Worm (Caenorhabditis elegans) whole organism, L1 larva: ENCODE data around the gene sru-45.

Experiments used
- aha-1 ChIP-seq: fragments of 150-350 bp; optimal IDR thresholded peaks from 2 replicates; lab custom pipeline; 2014; ENCODE audit warnings: missing biosample characterization, missing genetic modification characterization
- ama-1 ChIP-seq: fragments of 150-350 bp; optimal IDR thresholded peaks from 2 replicates; lab custom pipeline; 2014
- ceh-8 ChIP-seq: fragments of 200-800 bp; sonication (Bioruptor generic); optimal IDR thresholded peaks from 2 replicates; lab custom pipeline; 2018; ENCODE audit warnings: mild to moderate bottlenecking, missing genetic modification characterization, moderate library complexity, missing compliant biosample characterization
- ceh-88 ChIP-seq: fragments of 200-800 bp; sonication (Bioruptor generic); IDR thresholded peaks from 2 replicates; pipeline ENCODE4 v1.3.6; 2022; ENCODE audit warnings: missing genetic modification characterization, missing compliant biosample characterization
- dpl-1 ChIP-seq, 3 experiments: fragments of 150-350 bp in 2 of 3; sonication (generic microtip) in 1 of 3; optimal IDR thresholded peaks; 2 replicates each; lab custom pipeline; 2014 to 2017; ENCODE audit warnings: missing biosample characterization in 3 of 3, missing genetic modification characterization in 3 of 3, missing genetic modification reagents in 3 of 3
- efl-1 ChIP-seq, 4 experiments: fragments of 150-350 bp; optimal IDR thresholded peaks in 3 of 4; peaks in 1 of 4; 1 replicate in 1 of 4; 2 replicates in 3 of 4; lab custom pipeline; 2014; ENCODE audit warnings: missing biosample characterization in 2 of 4, missing genetic modification characterization in 2 of 4, missing genetic modification reagents in 2 of 4
- elt-2 ChIP-seq: sonication (generic microtip); optimal IDR thresholded peaks from 2 replicates; lab custom pipeline; 2016; ENCODE audit warnings: missing genetic modification characterization, mild to moderate bottlenecking, inconsistent platforms, missing compliant biosample characterization, missing genetic modification reagents
- ets-5 ChIP-seq: fragments of 200-800 bp; sonication (Bioruptor generic); IDR thresholded peaks from 2 replicates; pipeline ENCODE4 v1.3.6; 2022; ENCODE audit warnings: missing genetic modification characterization, missing compliant biosample characterization
- fkh-4 ChIP-seq: sonication (generic microtip); optimal IDR thresholded peaks from 2 replicates; lab custom pipeline; 2016; ENCODE audit warnings: missing compliant biosample characterization, missing genetic modification characterization, borderline replicate concordance
- fkh-8 ChIP-seq: sonication (generic microtip); optimal IDR thresholded peaks from 2 replicates; lab custom pipeline; 2016; ENCODE audit warnings: mild to moderate bottlenecking, missing genetic modification characterization, missing compliant biosample characterization
- hlh-17 ChIP-seq: fragments of 200-800 bp; sonication (Bioruptor generic); optimal IDR thresholded peaks from 2 replicates; lab custom pipeline; 2018; ENCODE audit warnings: missing genetic modification characterization, mild to moderate bottlenecking, missing compliant biosample characterization, moderate library complexity, borderline replicate concordance
- hlh-4 ChIP-seq: sonication (generic microtip); optimal IDR thresholded peaks from 2 replicates; lab custom pipeline; 2016; ENCODE audit warnings: mild to moderate bottlenecking, missing genetic modification characterization, missing compliant biosample characterization
- isw-1 ChIP-seq: fragments of 200-800 bp; sonication (Bioruptor generic); IDR thresholded peaks from 2 replicates; pipeline ENCODE4 v1.3.6; 2022; ENCODE audit warnings: missing genetic modification characterization, missing compliant biosample characterization
- jun-1 ChIP-seq: fragments of 150-350 bp; optimal IDR thresholded peaks from 2 replicates; lab custom pipeline; 2014; ENCODE audit warnings: missing biosample characterization, missing genetic modification reagents, missing genetic modification characterization
- lin-14 ChIP-seq: fragments of 200-800 bp; sonication (Bioruptor generic); optimal IDR thresholded peaks from 2 replicates; lab custom pipeline; 2018; ENCODE audit warnings: mild to moderate bottlenecking, missing genetic modification characterization, moderate library complexity, missing compliant biosample characterization
- lin-35 ChIP-seq, 2 experiments: fragments of 150-350 bp; optimal IDR thresholded peaks; 2 replicates each; lab custom pipeline; 2014; ENCODE audit warnings: missing biosample characterization in 2 of 2, missing genetic modification characterization in 2 of 2, missing genetic modification reagents in 2 of 2
- mab-9 ChIP-seq: fragments of 200-800 bp; sonication (Bioruptor generic); IDR thresholded peaks from 2 replicates; pipeline ENCODE4 v1.3.6; 2022; ENCODE audit warnings: missing genetic modification reagents, missing genetic modification characterization, missing compliant biosample characterization
- mdl-1 ChIP-seq, 2 experiments: fragments of 150-350 bp; optimal IDR thresholded peaks; 2 replicates each; lab custom pipeline; 2014 to 2017; ENCODE audit warnings: missing biosample characterization in 2 of 2, missing genetic modification characterization in 2 of 2, inconsistent platforms in 1 of 2
- nhr-77 ChIP-seq: fragments of 150-350 bp; optimal IDR thresholded peaks from 2 replicates; lab custom pipeline; 2014; ENCODE audit warnings: missing biosample characterization, missing genetic modification characterization
- nhr-84 ChIP-seq: sonication (generic microtip); optimal IDR thresholded peaks from 2 replicates; lab custom pipeline; 2017; ENCODE audit warnings: missing biosample characterization, missing genetic modification characterization
- nhr-85 ChIP-seq: sonication (generic microtip); peaks from one replicate; lab custom pipeline; 2016; ENCODE audit warnings: missing genetic modification characterization, inconsistent platforms, missing compliant biosample characterization
- pag-3 ChIP-seq: sonication (generic microtip); optimal IDR thresholded peaks from 2 replicates; lab custom pipeline; 2017; ENCODE audit warnings: missing genetic modification characterization, mild to moderate bottlenecking, missing compliant biosample characterization, antibody characterized with exemption, borderline replicate concordance; ENCODE audit not compliant: insufficient read depth
- pax-3 ChIP-seq: fragments of 200-800 bp; sonication (Bioruptor generic); optimal IDR thresholded peaks from 2 replicates; lab custom pipeline; 2018; ENCODE audit warnings: mild to moderate bottlenecking, missing genetic modification characterization, moderate library complexity, missing compliant biosample characterization
- snpc-4 ChIP-seq: fragments of 150-350 bp; optimal IDR thresholded peaks from 2 replicates; lab custom pipeline; 2014; ENCODE audit warnings: missing biosample characterization, missing genetic modification characterization
- sox-4 ChIP-seq: sonication (generic microtip); optimal IDR thresholded peaks from 2 replicates; lab custom pipeline; 2016; ENCODE audit warnings: missing genetic modification characterization, missing compliant biosample characterization
- sup-37 ChIP-seq: fragments of 200-800 bp; sonication (Bioruptor generic); optimal IDR thresholded peaks from 2 replicates; lab custom pipeline; 2018; ENCODE audit warnings: mild to moderate bottlenecking, missing genetic modification characterization, missing compliant biosample characterization
- tlp-1 ChIP-seq: fragments of 150-350 bp; optimal IDR thresholded peaks from 2 replicates; lab custom pipeline; 2014; ENCODE audit warnings: missing biosample characterization, missing genetic modification characterization
- unc-130 ChIP-seq: fragments of 150-350 bp; optimal IDR thresholded peaks from 2 replicates; lab custom pipeline; 2017; ENCODE audit warnings: missing biosample characterization, missing genetic modification characterization, inconsistent platforms
- vab-15 ChIP-seq: sonication (generic microtip); optimal IDR thresholded peaks from 2 replicates; lab custom pipeline; 2017; ENCODE audit warnings: missing genotype, mild to moderate bottlenecking, missing genetic modification characterization, missing compliant biosample characterization
- xbp-1 ChIP-seq: sonication (generic microtip); optimal IDR thresholded peaks from 2 replicates; lab custom pipeline; 2016; ENCODE audit warnings: missing genetic modification characterization, missing compliant biosample characterization
- zip-4 ChIP-seq: fragments of 200-800 bp; sonication (Bioruptor generic); optimal IDR thresholded peaks from 2 replicates; lab custom pipeline; 2018; ENCODE audit warnings: mild to moderate bottlenecking, missing genetic modification characterization, moderate library complexity, missing compliant biosample characterization

The sru-45 gene

ce11 chrV:16605463-16605862 lies 39.7 kb downstream of the sru-45 start:
- TF ChIP-seq unc-130 (tag; lab: Kevin White, UChicago) (no peak), isw-1 (GFP tag; lab: Robert Waterston, UW) (no peak), efl-1 (optimal IDR thresholded peaks at IDR 0.05; lab: Kevin White, UChicago) (no peak), efl-1 (GFP tag; optimal IDR thresholded peaks at IDR 0.05 in 1 of 2; lab: Kevin White, UChicago) (peak in 1 of 2 experiments; percentile 42), lin-14 (peak; percentile 2), ama-1 (lab: Kevin White, UChicago) (no peak), ets-5 (GFP tag; lab: Robert Waterston, UW) (no peak), hlh-17 (no peak), vab-15 (tag; lab: Kevin White, UChicago) (no peak), elt-2 (tag; lab: Kevin White, UChicago) (peak; percentile 37), nhr-85 (tag; lab: Kevin White, UChicago) (no peak), ceh-88 (GFP tag; lab: Robert Waterston, UW) (no peak)

DNA sequence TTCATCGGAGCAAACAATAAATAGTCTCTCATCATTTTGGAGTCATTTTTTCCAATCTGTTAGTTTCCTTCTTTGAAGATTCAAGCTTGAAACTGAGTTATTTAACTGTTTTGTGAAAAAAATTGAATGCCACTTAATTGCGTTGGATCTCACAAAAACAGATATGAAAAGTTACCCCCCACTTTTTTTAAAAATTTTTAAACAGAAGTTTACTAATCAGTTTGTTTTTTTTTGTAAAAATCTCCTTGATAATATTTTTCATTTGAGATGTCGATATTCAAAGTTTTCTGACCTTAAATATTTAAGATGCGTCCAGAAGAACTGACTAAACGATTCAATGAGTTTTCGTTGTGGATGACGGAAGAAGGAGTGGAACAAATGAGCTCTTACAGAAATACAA lies 40.6 kb downstream of the sru-45 start, which contains the start of gene Y32B12C.1:
TSS of gene Y32B12C.1 (plus strand) at position 301 of the 400 bp plus-strand sequence.
- TF ChIP-seq ceh-8 (GFP tag; lab: Kevin White, UChicago), result no peak
- TF ChIP-seq sup-37 (GFP tag; lab: Kevin White, UChicago), result no peak
- TF ChIP-seq fkh-8 (tag; lab: Kevin White, UChicago), result no peak
- no peak for TF ChIP-seq xbp-1 (tag; lab: Kevin White, UChicago)
- TF ChIP-seq nhr-85 (tag; lab: Kevin White, UChicago), result no peak
- no peak for TF ChIP-seq tlp-1 (tag; lab: Kevin White, UChicago)
- no peak for TF ChIP-seq nhr-84 (tag; lab: Kevin White, UChicago)
- TF ChIP-seq mdl-1 (tag; optimal IDR thresholded peaks at IDR 0.05; lab: Kevin White, UChicago), result no peak
- TF ChIP-seq unc-130 (tag; lab: Kevin White, UChicago), result no peak
- no peak for TF ChIP-seq snpc-4
- no peak for TF ChIP-seq dpl-1 (GFP tag; optimal IDR thresholded peaks at IDR 0.05; lab: Kevin White, UChicago)
- TF ChIP-seq nhr-77 (tag; lab: Kevin White, UChicago), result no peak
- TF ChIP-seq hlh-4 (tag; lab: Kevin White, UChicago), result no peak
- no peak for TF ChIP-seq fkh-4 (tag; lab: Kevin White, UChicago)
- no peak for TF ChIP-seq pax-3 (tag; lab: Kevin White, UChicago)
- TF ChIP-seq, all 84 proteins: peak for 0

DNA sequence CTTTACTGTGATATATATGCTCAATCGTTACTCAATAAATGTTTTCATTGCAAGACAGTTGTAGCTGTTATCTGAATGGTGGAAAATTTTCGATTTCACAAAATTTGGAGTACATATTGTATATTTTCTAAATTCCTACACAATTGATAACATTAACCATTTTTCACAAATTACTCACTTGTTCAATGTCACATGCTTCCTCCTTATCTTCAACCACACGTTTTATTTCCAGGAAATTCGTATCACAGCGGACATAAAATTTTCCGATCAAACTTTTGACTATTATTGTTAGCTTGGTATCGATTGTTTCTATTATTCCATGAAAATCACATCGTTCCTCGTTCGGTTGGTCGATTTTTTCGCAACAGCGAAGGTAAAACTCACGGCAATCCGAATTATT lies 42.7 kb downstream of the sru-45 start:
- no peak for TF ChIP-seq zip-4 (GFP tag; lab: Kevin White, UChicago)
- TF ChIP-seq jun-1, result peak; percentile 42
- TF ChIP-seq elt-2 (tag; lab: Kevin White, UChicago), result peak; percentile 73
- no peak for TF ChIP-seq pag-3
- TF ChIP-seq, all 84 proteins: peak for 2

- TF ChIP-seq xbp-1 (tag; lab: Kevin White, UChicago) (no peak), fkh-4 (tag; lab: Kevin White, UChicago) (no peak), jun-1 (peak; percentile 46), mab-9 (GFP tag; lab: Robert Waterston, UW) (no peak), elt-2 (tag; lab: Kevin White, UChicago) (peak; percentile 81), lin-35 (GFP tag; optimal IDR thresholded peaks at IDR 0.05; lab: Kevin White, UChicago) (peak in 1 of 2 experiments; percentile 4)
- TF ChIP-seq, all 84 proteins: peak for 3
These were observed 44.4 kb downstream of the sru-45 start for ce11 chrV:16610094-16610493.

ce11 chrV:16610791-16611385 lies 45.1 kb downstream of the sru-45 start, which contains the start of gene srw-54:
TSS of gene srw-54 (plus strand) at chrV:16611335.
- TF ChIP-seq aha-1 (tag; lab: Kevin White, UChicago) (no peak), elt-2 (tag; lab: Kevin White, UChicago) (peak; percentile 57), pag-3 (no peak), sox-4 (tag; lab: Kevin White, UChicago) (no peak), efl-1 (optimal IDR thresholded peaks at IDR 0.05; lab: Kevin White, UChicago) (no peak), efl-1 (GFP tag; optimal IDR thresholded peaks at IDR 0.05 in 1 of 2; lab: Kevin White, UChicago) (peak in 1 of 2 experiments; percentile 39)
